Fruit fly (Drosophila melanogaster) whole organism, embryonic: ENCODE measurements around the gene Cdc14.

Source experiments
- Awh ChIP-seq: fragments of 200-800 bp; sonication (Bioruptor generic); IDR thresholded peaks from 2 replicates; pipeline ENCODE4, ENCODE4 v1.3.6; 2022; ENCODE audit warnings: missing biosample characterization, missing genetic modification characterization
- Bgb ChIP-seq: fragments of 200-800 bp; sonication (Bioruptor generic); IDR thresholded peaks from 2 replicates; pipeline ENCODE4 v1.3.6; 2022; ENCODE audit warnings: missing biosample characterization, missing genetic modification characterization; ENCODE audit not compliant: partially characterized antibody
- Blimp-1 ChIP-seq: fragments of 200-800 bp; sonication (Bioruptor generic); optimal IDR thresholded peaks from 3 replicates; lab custom pipeline; 2018; ENCODE audit warnings: missing biosample characterization, missing genetic modification characterization, mild to moderate bottlenecking, moderate library complexity, missing genetic modification reagents
- CG11456 ChIP-seq: fragments of 200-800 bp; sonication (Bioruptor generic); IDR thresholded peaks from 3 replicates; pipeline ENCODE4 v1.3.6; 2022; ENCODE audit warnings: missing biosample characterization, missing genetic modification characterization
- CG13287 ChIP-seq: fragments of 200-800 bp; sonication (Bioruptor generic); IDR thresholded peaks from 2 replicates; pipeline ENCODE4 v1.3.6; 2022; ENCODE audit warnings: missing biosample characterization, missing genetic modification characterization; ENCODE audit not compliant: partially characterized antibody
- CG14860 ChIP-seq: fragments of 200-800 bp; sonication (Bioruptor generic); IDR thresholded peaks from 3 replicates; pipeline ENCODE4 v1.3.6; 2022; ENCODE audit warnings: missing biosample characterization, missing genetic modification characterization; ENCODE audit not compliant: partially characterized antibody
- CG17829 ChIP-seq: fragments of 200-800 bp; optimal IDR thresholded peaks from 2 replicates; lab custom pipeline; 2019; ENCODE audit warnings: missing biosample characterization, mild to moderate bottlenecking, missing genetic modification characterization, moderate library complexity
- CG17912 ChIP-seq: fragments of 200-800 bp; sonication (Bioruptor generic); optimal IDR thresholded peaks from 2 replicates; lab custom pipeline; 2018; ENCODE audit warnings: missing biosample characterization, mild to moderate bottlenecking, missing genetic modification characterization
- CG2199 ChIP-seq: fragments of 200-800 bp; sonication (Bioruptor generic); IDR thresholded peaks from 3 replicates; pipeline ENCODE4 v1.3.6; 2022; ENCODE audit warnings: missing biosample characterization, missing genetic modification characterization
- CG2712 ChIP-seq: fragments of 200-800 bp; optimal IDR thresholded peaks from 3 replicates; lab custom pipeline; 2019; ENCODE audit warnings: missing biosample characterization, mild to moderate bottlenecking, missing genetic modification characterization, moderate library complexity
- CG33213 ChIP-seq: fragments of 200-800 bp; sonication (Bioruptor generic); optimal IDR thresholded peaks from 3 replicates; lab custom pipeline; 2016; ENCODE audit warnings: missing biosample characterization, missing genetic modification characterization
- CG34422 ChIP-seq: fragments of 200-800 bp; sonication (Bioruptor generic); IDR thresholded peaks from 3 replicates; pipeline ENCODE4 v1.3.6; 2022; ENCODE audit warnings: missing biosample characterization, missing genetic modification characterization
- CG3847 ChIP-seq: fragments of 200-800 bp; sonication (Bioruptor generic); IDR thresholded peaks from 2 replicates; pipeline ENCODE4 v1.3.6; 2022; ENCODE audit warnings: missing biosample characterization, missing genetic modification characterization
- CG42726 ChIP-seq: fragments of 200-800 bp; sonication (Bioruptor generic); IDR thresholded peaks from 2 replicates; pipeline ENCODE4 v1.3.6; 2022; ENCODE audit warnings: missing biosample characterization, missing genetic modification characterization; ENCODE audit not compliant: partially characterized antibody
- CG6654 ChIP-seq: fragments of 200-800 bp; sonication (Bioruptor generic); optimal IDR thresholded peaks from 2 replicates; lab custom pipeline; 2017; ENCODE audit warnings: missing biosample characterization, mild to moderate bottlenecking, missing genetic modification characterization
- CG6791 ChIP-seq: fragments of 200-800 bp; sonication (Bioruptor generic); IDR thresholded peaks from 3 replicates; pipeline ENCODE4 v1.3.6; 2022; ENCODE audit warnings: missing biosample characterization, missing genetic modification characterization; ENCODE audit not compliant: partially characterized antibody
- CG8290 ChIP-seq, 3 experiments: fragments of 200-800 bp; sonication (Bioruptor generic); optimal IDR thresholded peaks; 2 replicates each; lab custom pipeline; 2016 to 2019; ENCODE audit warnings: missing biosample characterization in 3 of 3, missing genetic modification characterization in 3 of 3, mild to moderate bottlenecking in 2 of 3, moderate library complexity in 1 of 3
- CG9817 ChIP-seq: fragments of 200-800 bp; sonication (Bioruptor generic); optimal IDR thresholded peaks from 2 replicates; lab custom pipeline; 2018; ENCODE audit warnings: missing biosample characterization, mild to moderate bottlenecking, missing genetic modification characterization, moderate library complexity
- CG9932 ChIP-seq: fragments of 200-800 bp; sonication (Bioruptor generic); IDR thresholded peaks from 2 replicates; pipeline ENCODE4 v1.3.6; 2022; ENCODE audit warnings: missing biosample characterization, missing genetic modification characterization
- CoRest ChIP-seq: fragments of 200-800 bp; sonication (Bioruptor generic); optimal IDR thresholded peaks from 3 replicates; lab custom pipeline; 2018; ENCODE audit warnings: missing biosample characterization, mild to moderate bottlenecking, missing genetic modification characterization, moderate library complexity
- Deaf1 ChIP-seq: fragments of 200-800 bp; optimal IDR thresholded peaks from 3 replicates; lab custom pipeline; 2019; ENCODE audit warnings: missing biosample characterization, mild to moderate bottlenecking, missing genetic modification characterization, moderate library complexity
- Dek ChIP-seq: fragments of 200-800 bp; sonication (Bioruptor generic); optimal IDR thresholded peaks from 3 replicates; lab custom pipeline; 2019; ENCODE audit warnings: missing biosample characterization, mild to moderate bottlenecking, missing genetic modification characterization, moderate library complexity
- Dll ChIP-seq: fragments of 200-800 bp; sonication (Bioruptor generic); IDR thresholded peaks from 4 replicates; pipeline ENCODE4 v1.3.6; 2022; ENCODE audit warnings: missing biosample characterization, missing genetic modification characterization; ENCODE audit not compliant: partially characterized antibody
- Dp ChIP-seq: fragments of 200-800 bp; sonication (Bioruptor generic); optimal IDR thresholded peaks from 2 replicates; lab custom pipeline; 2018; ENCODE audit warnings: missing biosample characterization, mild to moderate bottlenecking, missing genetic modification characterization, moderate library complexity
- E2f2 ChIP-seq: fragments of 200-800 bp; sonication (Bioruptor generic); IDR thresholded peaks from 2 replicates; pipeline ENCODE4 v1.3.6; 2022; ENCODE audit warnings: missing biosample characterization, missing genetic modification characterization
- Ets65A ChIP-seq: fragments of 200-800 bp; sonication (Bioruptor generic); peaks from one replicate; lab custom pipeline; 2016; ENCODE audit warnings: missing biosample characterization, missing genetic modification characterization
- Ets97D ChIP-seq: fragments of 200-800 bp; sonication (Bioruptor generic); optimal IDR thresholded peaks from 3 replicates; lab custom pipeline; 2016; ENCODE audit warnings: missing biosample characterization, missing genetic modification characterization
- Gug ChIP-seq: fragments of 200-800 bp; sonication (Bioruptor generic); IDR thresholded peaks from 4 replicates; pipeline ENCODE4 v1.3.6; 2022; ENCODE audit warnings: missing biosample characterization, missing genetic modification characterization
- H2.0 ChIP-seq: fragments of 200-800 bp; sonication (Bioruptor generic); IDR thresholded peaks from 2 replicates; pipeline ENCODE4 v1.3.6; 2022; ENCODE audit warnings: missing biosample characterization, missing genetic modification characterization
- HLH3B ChIP-seq: fragments of 200-800 bp; sonication (Bioruptor generic); IDR thresholded peaks from 2 replicates; pipeline ENCODE4 v1.3.6; 2022; ENCODE audit warnings: missing biosample characterization, missing genetic modification characterization
- HmgD ChIP-seq: fragments of 200-800 bp; sonication (Bioruptor generic); optimal IDR thresholded peaks from 3 replicates; lab custom pipeline; 2016; ENCODE audit warnings: missing biosample characterization, missing genetic modification characterization
- Hr51 ChIP-seq, 2 experiments: fragments of 200-800 bp; sonication (Bioruptor generic); optimal IDR thresholded peaks; 2 replicates in 1 of 2; 3 replicates in 1 of 2; lab custom pipeline; 2016 to 2018; ENCODE audit warnings: missing biosample characterization in 2 of 2, missing genetic modification characterization in 2 of 2, mild to moderate bottlenecking in 1 of 2, moderate library complexity in 1 of 2
- Lhr ChIP-seq: fragments of 200-800 bp; sonication (Bioruptor generic); optimal IDR thresholded peaks from 3 replicates; lab custom pipeline; 2017; ENCODE audit warnings: mild to moderate bottlenecking, missing biosample characterization, missing genetic modification reagents, missing genetic modification characterization
- Rfx ChIP-seq: fragments of 200-800 bp; sonication (Bioruptor generic); IDR thresholded peaks from 2 replicates; pipeline ENCODE4 v1.3.6; 2022; ENCODE audit warnings: missing biosample characterization, missing genetic modification characterization
- Scr ChIP-seq: fragments of 200-800 bp; sonication (Bioruptor generic); IDR thresholded peaks from 2 replicates; pipeline ENCODE4 v1.3.6; 2022; ENCODE audit warnings: missing biosample characterization, missing genetic modification characterization; ENCODE audit not compliant: partially characterized antibody
- Xbp1 ChIP-seq: fragments of 200-800 bp; sonication (Bioruptor generic); optimal IDR thresholded peaks from 3 replicates; lab custom pipeline; 2016; ENCODE audit warnings: missing biosample characterization, mild to moderate bottlenecking, missing genetic modification characterization
- bbx ChIP-seq: fragments of 200-800 bp; sonication (Bioruptor generic); IDR thresholded peaks from 2 replicates; pipeline ENCODE4 v1.3.6; 2022; ENCODE audit warnings: missing biosample characterization, missing genetic modification characterization; ENCODE audit not compliant: partially characterized antibody
- ci ChIP-seq: fragments of 200-800 bp; sonication (Bioruptor generic); IDR thresholded peaks from 3 replicates; pipeline ENCODE4 v1.3.6; 2022; ENCODE audit warnings: missing biosample characterization, missing genetic modification characterization
- grau ChIP-seq: fragments of 200-800 bp; optimal IDR thresholded peaks from 3 replicates; lab custom pipeline; 2019; ENCODE audit warnings: missing biosample characterization, mild to moderate bottlenecking, missing genetic modification characterization, moderate library complexity
- knrl ChIP-seq: fragments of 200-800 bp; sonication (Bioruptor generic); IDR thresholded peaks from 3 replicates; pipeline ENCODE4 v1.3.6; 2022; ENCODE audit warnings: missing biosample characterization, missing genetic modification characterization; ENCODE audit not compliant: partially characterized antibody
- nmo ChIP-seq: fragments of 200-800 bp; sonication (Bioruptor generic); optimal IDR thresholded peaks from 2 replicates; lab custom pipeline; 2018; ENCODE audit warnings: missing biosample characterization, mild to moderate bottlenecking, missing genetic modification characterization, moderate library complexity
- onecut ChIP-seq: fragments of 200-800 bp; sonication (Bioruptor generic); IDR thresholded peaks from 2 replicates; pipeline ENCODE4 v1.3.6; 2022; ENCODE audit warnings: missing biosample characterization, missing genetic modification characterization
- pzg ChIP-seq: fragments of 200-800 bp; sonication (Bioruptor generic); optimal IDR thresholded peaks from 3 replicates; lab custom pipeline; 2018; ENCODE audit warnings: missing biosample characterization, mild to moderate bottlenecking, missing genetic modification characterization, moderate library complexity
- row ChIP-seq: fragments of 200-800 bp; sonication (Bioruptor generic); IDR thresholded peaks from 3 replicates; pipeline ENCODE4 v1.3.6; 2022; ENCODE audit warnings: missing biosample characterization, missing genetic modification characterization
- vvl ChIP-seq: fragments of 200-800 bp; sonication (Bioruptor generic); IDR thresholded peaks from 2 replicates; pipeline ENCODE4 v1.3.6; 2022; ENCODE audit warnings: missing biosample characterization, missing genetic modification characterization
- zen ChIP-seq: fragments of 200-800 bp; sonication (Bioruptor generic); optimal IDR thresholded peaks from 3 replicates; lab custom pipeline; 2018; ENCODE audit warnings: missing biosample characterization, mild to moderate bottlenecking, missing genetic modification characterization, moderate library complexity

The Cdc14 gene

DNA sequence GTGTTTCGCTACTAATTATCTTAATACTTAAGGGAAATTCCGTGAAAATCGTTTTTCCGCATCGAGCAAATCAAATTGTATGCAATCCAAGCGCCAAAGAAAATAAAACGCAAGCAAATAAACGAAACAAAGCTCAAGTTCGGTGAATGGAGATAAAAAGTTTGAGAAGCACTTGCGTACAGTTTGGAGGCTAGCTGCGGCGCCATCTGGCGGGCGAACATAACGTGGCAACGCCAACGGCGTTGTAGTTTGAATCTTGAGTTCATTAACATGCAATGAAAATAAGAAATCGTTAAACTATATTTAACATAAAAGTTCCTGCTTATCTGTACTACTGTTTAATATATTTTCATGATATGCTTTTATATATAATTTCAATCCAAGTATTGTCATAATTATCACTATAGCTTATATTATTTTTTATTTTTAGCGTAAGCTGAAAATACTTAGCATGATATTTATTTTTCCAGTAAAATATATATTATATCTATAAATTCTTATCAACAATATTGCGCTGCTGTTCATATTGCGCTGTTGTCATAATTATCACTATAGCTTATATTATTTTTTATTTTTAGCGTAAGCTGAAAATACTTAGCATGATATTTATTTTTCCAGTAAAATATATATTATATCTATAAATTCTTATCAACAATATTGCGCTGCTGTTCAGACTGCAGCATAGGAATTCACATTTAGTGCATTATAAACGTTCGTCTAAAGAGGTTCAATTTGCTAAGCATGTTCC lies 46.1 kb upstream of the Cdc14 start, which contains the start of gene lectin-28C (continued):
- TF ChIP-seq Scr (GFP tag; lab: Robert Waterston, UW), result 0 out of 2 replicates have a peak, but pooled peaks have one; percentile 12
- peak; percentile 100 for TF ChIP-seq CG6654
- peak; percentile 17; the same call in 1 of the 3 replicates for TF ChIP-seq CG34422 (GFP tag; lab: Robert Waterston, UW)
- peak; percentile 68 for TF ChIP-seq E2f2 (GFP tag; lab: Robert Waterston, UW)
- peak; percentile 11 for TF ChIP-seq CG2712 (tag; lab: Kevin White, UChicago)
- TF ChIP-seq Rfx (GFP tag; lab: Robert Waterston, UW), result peak; percentile 64
- peak; percentile 1 for TF ChIP-seq Blimp-1 (GFP tag; lab: Kevin White, UChicago)
- 0 out of 3 replicates have a peak, but pooled peaks have one; percentile 32 for TF ChIP-seq CG14860 (GFP tag; lab: Robert Waterston, UW)
- TF ChIP-seq row (GFP tag; lab: Robert Waterston, UW), result peak; percentile 23; the same call in 1 of the 3 replicates
- TF ChIP-seq ci (GFP tag; lab: Robert Waterston, UW), result 0 out of 3 replicates have a peak, but pooled peaks have one; percentile 20
- TF ChIP-seq Dp (GFP tag; lab: Kevin White, UChicago), result peak; percentile 58
- peak; percentile 74 for TF ChIP-seq HmgD (GFP tag; lab: Kevin White, UChicago)
- TF ChIP-seq Ets65A (GFP tag; lab: Kevin White, UChicago), result peak; percentile 93
- peak; percentile 56 for TF ChIP-seq CG3847 (GFP tag; lab: Robert Waterston, UW)
- peak; percentile 12 for TF ChIP-seq CG33213
- peak; percentile 60; the same call in 1 of the 3 replicates for TF ChIP-seq CG11456 (GFP tag; lab: Robert Waterston, UW)
- peak; percentile 36 for TF ChIP-seq Ets97D (GFP tag; lab: Kevin White, UChicago)
- TF ChIP-seq CG9817 (tag; lab: Kevin White, UChicago), result peak; percentile 8
- TF ChIP-seq nmo (GFP tag; lab: Kevin White, UChicago), result peak; percentile 26
- TF ChIP-seq Gug (GFP tag; lab: Robert Waterston, UW), result peak; percentile 44; the same call in 1 of the 4 replicates
- peak; percentile 65 for TF ChIP-seq CG13287 (GFP tag; lab: Robert Waterston, UW)
- TF ChIP-seq pzg (GFP tag; lab: Kevin White, UChicago), result peak; percentile 16
- TF ChIP-seq Xbp1 (GFP tag; lab: Kevin White, UChicago), result peak; percentile 13
- TF ChIP-seq knrl (GFP tag; lab: Robert Waterston, UW), result peak; percentile 47; the same call in 2 of the 3 replicates
- TF ChIP-seq HLH3B (GFP tag; lab: Robert Waterston, UW), result peak; percentile 15; the same call in 1 of the 2 replicates
- peak; percentile 45 for TF ChIP-seq CG8290 (GFP tag; optimal IDR thresholded peaks at IDR 0.05; lab: Kevin White, UChicago)
- peak in 1 of 2 experiments; percentile 22 for TF ChIP-seq CG8290 (tag; optimal IDR thresholded peaks at IDR 0.05; lab: Kevin White, UChicago)
- 0 out of 2 replicates have a peak, but pooled peaks have one; percentile 22 for TF ChIP-seq CG9932
- TF ChIP-seq Bgb (GFP tag; lab: Robert Waterston, UW), result peak; percentile 71
- TF ChIP-seq Hr51 (GFP tag; optimal IDR thresholded peaks at IDR 0.05; lab: Kevin White, UChicago), result peak in 1 of 2 experiments; percentile 4
- TF ChIP-seq CoRest (tag; lab: Kevin White, UChicago), result peak; percentile 12
- peak; percentile 39 for TF ChIP-seq Lhr (GFP tag; lab: Kevin White, UChicago)
- peak; percentile 72 for TF ChIP-seq CG42726
- peak; percentile 99 for TF ChIP-seq CG2199 (GFP tag; lab: Robert Waterston, UW)
- peak; percentile 88 for TF ChIP-seq CG6791 (GFP tag; lab: Robert Waterston, UW)
- TF ChIP-seq CG17829 (tag; lab: Kevin White, UChicago), result peak; percentile 10
- TF ChIP-seq CG17912 (GFP tag; lab: Kevin White, UChicago), result peak; percentile 29
- TF ChIP-seq vvl, result peak; percentile 47; the same call in 1 of the 2 replicates
- TF ChIP-seq grau, result peak; percentile 1
- TF ChIP-seq Dek, result peak; percentile 2
- TF ChIP-seq Deaf1, result peak; percentile 8
- peak; percentile 22; the same call in 1 of the 4 replicates for TF ChIP-seq Dll
- TF ChIP-seq bbx (GFP tag; lab: Robert Waterston, UW), result peak; percentile 66
- TF ChIP-seq H2.0 (GFP tag; lab: Robert Waterston, UW), result 0 out of 2 replicates have a peak, but pooled peaks have one; percentile 14
- TF ChIP-seq Awh, result 0 out of 2 replicates have a peak, but pooled peaks have one; percentile 10
- TF ChIP-seq zen (tag; lab: Kevin White, UChicago), result peak; percentile 22
- peak; percentile 9; the same call in 1 of the 2 replicates for TF ChIP-seq onecut
